Fruit fly (Drosophila melanogaster): ENCODE results near the gene CG46412.

DNA sequence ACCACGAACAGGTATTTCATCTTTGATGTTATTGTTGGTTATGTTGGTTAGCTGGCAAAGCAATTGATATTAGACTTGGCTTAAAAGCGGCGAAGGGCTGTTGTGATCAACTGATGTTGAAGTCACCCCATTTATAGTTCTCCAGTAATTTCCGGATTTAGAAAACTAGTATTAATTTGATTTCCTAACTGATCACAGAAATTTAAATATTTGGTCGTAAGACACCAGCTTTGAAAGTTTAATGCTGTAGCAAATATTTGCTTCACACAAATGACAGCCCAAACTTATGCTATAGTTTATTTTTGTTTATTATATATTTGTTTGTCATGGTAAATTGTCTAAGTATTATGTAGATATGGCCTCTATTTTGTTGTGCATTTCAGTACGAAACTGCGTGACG is 18.2 kb upstream of the CG46412 start, which contains the start of gene CG33269:
- TF ChIP-seq psq (optimal IDR thresholded peaks at IDR 0.05) (no peak), Myc (optimal IDR thresholded peaks at IDR 0.05) (no peak), h (optimal IDR thresholded peaks at IDR 0.05) (no peak), insv (optimal IDR thresholded peaks at IDR 0.05) (no peak)

Data from Kc167 (cell line).